Fruit fly (Drosophila melanogaster) whole organism, prepupa: ENCODE measurements around the gene CG11779.

ENCODE experiments used
- Blimp-1 ChIP-seq: fragments of 200-800 bp; sonication (Bioruptor generic); optimal IDR thresholded peaks from 3 replicates; lab custom pipeline; 2017; ENCODE audit warnings: missing biosample characterization, missing genetic modification characterization, mild to moderate bottlenecking, moderate library complexity, missing genetic modification reagents
- CG10631 ChIP-seq: fragments of 200-800 bp; sonication (Bioruptor generic); optimal IDR thresholded peaks from 2 replicates; lab custom pipeline; 2016; ENCODE audit warnings: missing biosample characterization, missing genetic modification characterization
- CG10669 ChIP-seq: fragments of 200-800 bp; sonication (Bioruptor generic); optimal IDR thresholded peaks from 3 replicates; lab custom pipeline; 2018; ENCODE audit warnings: missing biosample characterization, mild to moderate bottlenecking, missing genetic modification characterization, moderate library complexity
- CG11762 ChIP-seq: fragments of 200-800 bp; sonication (Bioruptor generic); optimal IDR thresholded peaks from 3 replicates; lab custom pipeline; 2016; ENCODE audit warnings: missing biosample characterization, missing genetic modification characterization; ENCODE audit not compliant: insufficient read depth
- CG1621 ChIP-seq: fragments of 200-800 bp; sonication (Bioruptor generic); optimal IDR thresholded peaks from 3 replicates; lab custom pipeline; 2018; ENCODE audit warnings: missing biosample characterization, mild to moderate bottlenecking, missing genetic modification characterization
- CG16779 ChIP-seq: fragments of 200-800 bp; sonication (Bioruptor generic); optimal IDR thresholded peaks from 3 replicates; lab custom pipeline; 2017; ENCODE audit warnings: missing biosample characterization, mild to moderate bottlenecking, missing genetic modification characterization
- CG32006 ChIP-seq: fragments of 200-800 bp; sonication (Bioruptor generic); optimal IDR thresholded peaks from 3 replicates; lab custom pipeline; 2017; ENCODE audit warnings: missing biosample characterization, mild to moderate bottlenecking, missing genetic modification characterization
- CG3919 ChIP-seq: fragments of 200-800 bp; sonication (Bioruptor generic); optimal IDR thresholded peaks from 3 replicates; lab custom pipeline; 2016; ENCODE audit warnings: missing biosample characterization, missing genetic modification characterization
- CG6276 ChIP-seq: fragments of 200-800 bp; sonication (Bioruptor generic); optimal IDR thresholded peaks from 2 replicates; lab custom pipeline; 2017; ENCODE audit warnings: missing biosample characterization, mild to moderate bottlenecking, missing genetic modification characterization
- CG6808 ChIP-seq: fragments of 200-800 bp; sonication (Bioruptor generic); optimal IDR thresholded peaks from 3 replicates; lab custom pipeline; 2017; ENCODE audit warnings: missing biosample characterization, missing genetic modification characterization, mild to moderate bottlenecking, moderate library complexity, missing genetic modification reagents
- CG6854 ChIP-seq: fragments of 200-800 bp; sonication (Bioruptor generic); optimal IDR thresholded peaks from 2 replicates; lab custom pipeline; 2017; ENCODE audit warnings: missing biosample characterization, mild to moderate bottlenecking, missing genetic modification characterization
- CG8119 ChIP-seq: fragments of 200-800 bp; sonication (Bioruptor generic); IDR thresholded peaks from 3 replicates; pipeline ENCODE4 v1.3.6; 2022; ENCODE audit warnings: missing biosample characterization, missing genetic modification characterization
- CG8319 ChIP-seq: fragments of 200-800 bp; sonication (Bioruptor generic); optimal IDR thresholded peaks from 3 replicates; lab custom pipeline; 2016; ENCODE audit warnings: missing biosample characterization, missing genetic modification characterization
- CG8632 ChIP-seq: fragments of 200-800 bp; sonication (Bioruptor generic); optimal IDR thresholded peaks from 3 replicates; lab custom pipeline; 2016; ENCODE audit warnings: missing biosample characterization, missing genetic modification characterization
- CG9139 ChIP-seq: fragments of 200-800 bp; sonication (Bioruptor generic); optimal IDR thresholded peaks from 3 replicates; lab custom pipeline; 2017; ENCODE audit warnings: missing biosample characterization, mild to moderate bottlenecking, missing genetic modification characterization
- Eip78C ChIP-seq: fragments of 200-800 bp; sonication (Bioruptor generic); peaks from one replicate; lab custom pipeline; 2016; ENCODE audit warnings: missing biosample characterization, missing genetic modification characterization
- Ets21C ChIP-seq: fragments of 200-800 bp; sonication (Bioruptor generic); optimal IDR thresholded peaks from 3 replicates; lab custom pipeline; 2016; ENCODE audit warnings: missing biosample characterization, missing genetic modification characterization
- Ets96B ChIP-seq: fragments of 200-800 bp; optimal IDR thresholded peaks from 2 replicates; lab custom pipeline; 2019; ENCODE audit warnings: missing biosample characterization, mild to moderate bottlenecking, missing genetic modification characterization, moderate library complexity
- Gug ChIP-seq: fragments of 200-800 bp; sonication (Bioruptor generic); IDR thresholded peaks from 2 replicates; pipeline ENCODE4 v1.3.6; 2022; ENCODE audit warnings: missing biosample characterization, missing genetic modification characterization
- Hr39 ChIP-seq: fragments of 200-800 bp; sonication (Bioruptor generic); optimal IDR thresholded peaks from 2 replicates; lab custom pipeline; 2016; ENCODE audit warnings: missing biosample characterization, missing genetic modification characterization
- Lpt ChIP-seq: fragments of 200-800 bp; sonication (Bioruptor generic); optimal IDR thresholded peaks from 3 replicates; lab custom pipeline; 2016; ENCODE audit warnings: missing biosample characterization, missing genetic modification characterization
- Met ChIP-seq: fragments of 200-800 bp; sonication (Bioruptor generic); optimal IDR thresholded peaks from 3 replicates; lab custom pipeline; 2016; ENCODE audit warnings: missing biosample characterization, missing genetic modification characterization
- OdsH ChIP-seq: fragments of 200-800 bp; sonication (Bioruptor generic); optimal IDR thresholded peaks from 3 replicates; lab custom pipeline; 2016; ENCODE audit warnings: missing biosample characterization, missing genetic modification characterization
- Smox ChIP-seq: fragments of 200-800 bp; sonication (Bioruptor generic); optimal IDR thresholded peaks from 3 replicates; lab custom pipeline; 2016; ENCODE audit warnings: missing biosample characterization, missing genetic modification characterization
- Sox102F ChIP-seq: fragments of 200-800 bp; sonication (Bioruptor generic); optimal IDR thresholded peaks from 2 replicates; lab custom pipeline; 2016; ENCODE audit warnings: missing biosample characterization, mild to moderate bottlenecking, missing genetic modification characterization
- Sox14 ChIP-seq: fragments of 200-800 bp; sonication (Bioruptor generic); optimal IDR thresholded peaks from 3 replicates; lab custom pipeline; 2016; ENCODE audit warnings: missing biosample characterization, missing genetic modification characterization
- acj6 ChIP-seq: fragments of 200-800 bp; sonication (Bioruptor generic); optimal IDR thresholded peaks from 3 replicates; lab custom pipeline; 2016; ENCODE audit warnings: missing biosample characterization, missing genetic modification characterization
- cyc ChIP-seq: fragments of 200-800 bp; sonication (Bioruptor generic); optimal IDR thresholded peaks from 3 replicates; lab custom pipeline; 2016; ENCODE audit warnings: missing biosample characterization, missing genetic modification characterization
- dac ChIP-seq: fragments of 200-800 bp; sonication (Bioruptor generic); optimal IDR thresholded peaks from 2 replicates; lab custom pipeline; 2017; ENCODE audit warnings: missing biosample characterization, mild to moderate bottlenecking, missing genetic modification characterization
- dsx ChIP-seq: fragments of 200-800 bp; optimal IDR thresholded peaks from 3 replicates; lab custom pipeline; 2019; ENCODE audit warnings: missing biosample characterization, mild to moderate bottlenecking, missing genetic modification characterization, moderate library complexity; ENCODE audit not compliant: poor library complexity, severe bottlenecking
- fd59A ChIP-seq: fragments of 200-800 bp; sonication (Bioruptor generic); optimal IDR thresholded peaks from 2 replicates; lab custom pipeline; 2017; ENCODE audit warnings: missing biosample characterization, mild to moderate bottlenecking, missing genetic modification characterization, missing genetic modification reagents
- fd85E ChIP-seq: fragments of 200-800 bp; sonication (Bioruptor generic); optimal IDR thresholded peaks from 3 replicates; lab custom pipeline; 2016; ENCODE audit warnings: missing biosample characterization, missing genetic modification characterization
- fkh ChIP-seq: fragments of 200-800 bp; sonication (Bioruptor generic); optimal IDR thresholded peaks from 3 replicates; lab custom pipeline; 2017; ENCODE audit warnings: missing biosample characterization, mild to moderate bottlenecking, missing genetic modification characterization, moderate library complexity
- pdm3 ChIP-seq: fragments of 200-800 bp; sonication (Bioruptor generic); optimal IDR thresholded peaks from 3 replicates; lab custom pipeline; 2016; ENCODE audit warnings: missing biosample characterization, missing genetic modification characterization
- salr ChIP-seq, 2 experiments: fragments of 200-800 bp; sonication (Bioruptor generic); optimal IDR thresholded peaks; 3 replicates each; lab custom pipeline; 2016 to 2018; ENCODE audit warnings: missing biosample characterization in 2 of 2, missing genetic modification characterization in 2 of 2, mild to moderate bottlenecking in 1 of 2
- spab ChIP-seq: fragments of 200-800 bp; sonication (Bioruptor generic); optimal IDR thresholded peaks from 2 replicates; lab custom pipeline; 2017; ENCODE audit warnings: missing biosample characterization, mild to moderate bottlenecking, missing genetic modification characterization, missing genetic modification reagents
- svp ChIP-seq: fragments of 200-800 bp; sonication (Bioruptor generic); peaks from one replicate; lab custom pipeline; 2016; ENCODE audit warnings: missing biosample characterization, missing genetic modification characterization
- topi ChIP-seq: fragments of 200-800 bp; sonication (Bioruptor generic); optimal IDR thresholded peaks from 3 replicates; lab custom pipeline; 2016; ENCODE audit warnings: missing biosample characterization, missing genetic modification characterization

CG11779 gene

DNA sequence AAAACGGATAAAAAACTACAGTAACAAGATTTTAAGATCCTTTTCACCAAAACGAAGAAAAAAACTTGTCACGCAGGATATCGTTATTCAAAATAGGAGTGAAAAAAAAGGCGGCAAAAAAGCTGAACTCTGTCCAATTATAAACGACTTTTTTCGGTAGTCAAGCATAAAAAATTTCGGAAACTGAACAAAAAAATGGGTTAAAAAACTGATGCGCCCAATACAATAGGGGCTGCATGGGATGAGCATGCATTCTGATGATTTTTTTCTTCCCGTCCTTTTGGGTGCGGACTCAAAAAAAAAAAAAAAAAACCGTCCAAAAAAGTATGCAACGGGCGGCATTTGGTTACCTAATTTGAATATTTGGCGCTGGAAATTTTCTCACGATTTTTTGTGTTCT, 14.8 kb upstream of the CG11779 start:
- TF ChIP-seq Met (GFP tag; lab: Kevin White, UChicago) = no peak
- TF ChIP-seq fd59A (GFP tag; lab: Kevin White, UChicago) = no peak
- no peak for TF ChIP-seq CG8319 (GFP tag; lab: Kevin White, UChicago)
- no peak for TF ChIP-seq dac
- TF ChIP-seq cyc = no peak
- TF ChIP-seq dsx (GFP tag; lab: Kevin White, UChicago) = no peak
- no peak for TF ChIP-seq Sox102F (GFP tag; lab: Kevin White, UChicago)
- no peak for TF ChIP-seq CG6854
- TF ChIP-seq CG32006 (GFP tag; lab: Kevin White, UChicago) = no peak
- no peak for TF ChIP-seq CG16779 (tag; lab: Kevin White, UChicago)
- TF ChIP-seq fd85E = no peak
- no peak for TF ChIP-seq CG6276 (GFP tag; lab: Kevin White, UChicago)
- TF ChIP-seq CG1621 (tag; lab: Kevin White, UChicago) = no peak
- TF ChIP-seq Lpt = no peak
- TF ChIP-seq spab (GFP tag; lab: Kevin White, UChicago) = no peak
- no peak for TF ChIP-seq OdsH (GFP tag; lab: Kevin White, UChicago)
- TF ChIP-seq CG8119 (GFP tag; lab: Robert Waterston, UW) = no peak
- no peak for TF ChIP-seq topi (GFP tag; lab: Kevin White, UChicago)
- no peak for TF ChIP-seq CG9139 (GFP tag; lab: Kevin White, UChicago)
- TF ChIP-seq, all 60 proteins: peak for 0

DNA sequence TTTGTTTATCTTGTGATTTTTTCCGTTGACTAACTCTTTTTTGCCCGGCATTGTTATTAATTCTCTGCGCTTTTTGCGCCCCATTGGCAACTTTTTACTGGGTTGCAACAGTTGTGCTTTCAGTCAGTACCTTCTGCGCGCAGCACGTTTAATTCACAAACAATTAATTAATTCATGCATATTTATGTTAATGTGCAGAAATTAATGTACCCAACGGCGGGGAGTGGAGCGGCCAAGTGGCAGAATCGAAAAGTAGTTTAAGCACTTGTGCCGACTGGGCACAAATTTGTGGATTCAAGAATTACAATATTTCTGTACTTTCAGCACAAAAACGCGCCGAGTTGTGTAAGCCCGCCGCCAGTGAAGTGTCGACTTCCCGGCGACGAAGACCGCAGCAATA, 7.8 kb upstream of the CG11779 start:
- no peak for TF ChIP-seq Sox14 (GFP tag; lab: Kevin White, UChicago)
- no peak for TF ChIP-seq svp (GFP tag; lab: Kevin White, UChicago)
- TF ChIP-seq Ets96B (tag; lab: Kevin White, UChicago) = no peak
- no peak for TF ChIP-seq cyc
- TF ChIP-seq CG32006 (GFP tag; lab: Kevin White, UChicago) = no peak
- TF ChIP-seq CG6854 = no peak
- no peak for TF ChIP-seq salr (GFP tag; optimal IDR thresholded peaks at IDR 0.05; lab: Kevin White, UChicago)

DNA sequence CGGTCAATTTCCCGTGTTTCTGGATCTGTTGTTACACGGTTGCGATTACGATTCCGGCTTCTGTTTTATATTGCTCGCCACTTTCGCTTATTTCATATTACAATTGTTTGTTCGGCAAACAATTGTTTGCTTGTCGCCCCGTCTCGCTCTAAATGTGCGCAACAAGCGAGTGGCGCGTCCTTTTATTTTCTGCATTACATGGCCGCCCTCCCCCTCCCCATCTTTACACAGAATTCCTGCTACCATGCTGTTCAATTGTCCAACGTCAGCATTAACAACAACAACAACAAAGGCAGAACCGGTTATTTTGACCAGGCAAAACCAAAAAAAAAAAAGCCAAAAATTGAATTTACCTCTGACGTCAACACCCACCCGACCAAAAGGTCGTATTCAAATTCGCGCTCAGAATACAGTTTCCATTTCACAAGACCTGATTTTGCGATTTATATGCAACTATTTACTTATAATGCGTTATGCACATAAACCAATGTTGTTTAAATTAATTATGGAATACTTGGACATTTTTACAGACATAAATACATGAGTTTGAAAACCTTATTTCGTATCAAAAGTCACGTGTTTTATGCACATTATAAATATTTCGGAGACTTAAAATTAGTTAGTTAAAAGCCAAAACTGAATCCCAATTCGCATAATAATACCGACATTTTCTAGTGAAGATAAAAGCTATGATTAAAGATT, 6.5 kb upstream of the CG11779 start:
- TF ChIP-seq CG6808 (no peak), Met (GFP tag; lab: Kevin White, UChicago) (peak; percentile 20), CG8319 (GFP tag; lab: Kevin White, UChicago) (no peak), Sox102F (GFP tag; lab: Kevin White, UChicago) (peak; percentile 4), acj6 (GFP tag; lab: Kevin White, UChicago) (no peak), dsx (GFP tag; lab: Kevin White, UChicago) (no peak), Gug (no peak), CG3919 (GFP tag; lab: Kevin White, UChicago) (no peak), CG11762 (no peak), Smox (GFP tag; lab: Kevin White, UChicago) (peak; percentile 9), Eip78C (GFP tag; lab: Kevin White, UChicago) (peak; percentile 73), CG10669 (GFP tag; lab: Kevin White, UChicago) (no peak), pdm3 (peak; percentile 35), fkh (GFP tag; lab: Kevin White, UChicago) (peak; percentile 33), Ets21C (no peak), CG8632 (GFP tag; lab: Kevin White, UChicago) (no peak), svp (GFP tag; lab: Kevin White, UChicago) (peak; percentile 65), CG10631 (no peak), Hr39 (GFP tag; lab: Kevin White, UChicago) (peak; percentile 5), Blimp-1 (GFP tag; lab: Kevin White, UChicago) (peak; percentile 71)
- TF ChIP-seq, all 60 proteins: peak for 9
